Worm (Caenorhabditis elegans) whole organism, early embryonic: ENCODE results near the gene cex-2.

ENCODE experiments used
- ama-1 ChIP-seq: fragments of 150-350 bp; optimal IDR thresholded peaks from 2 replicates; lab custom pipeline; 2014
- ceh-13 ChIP-seq: fragments of 200-800 bp; sonication (Bioruptor generic); optimal IDR thresholded peaks from 2 replicates; lab custom pipeline; 2018; ENCODE audit warnings: mild to moderate bottlenecking, missing genetic modification characterization, missing compliant biosample characterization
- ceh-36 ChIP-seq: sonication (generic microtip); optimal IDR thresholded peaks from 2 replicates; lab custom pipeline; 2016; ENCODE audit warnings: missing genetic modification characterization, inconsistent platforms, missing compliant biosample characterization
- flt-1 ChIP-seq: fragments of 200-800 bp; sonication (Bioruptor generic); IDR thresholded peaks from 2 replicates; pipeline ENCODE4 v1.3.6; 2022; ENCODE audit warnings: missing genetic modification characterization, missing compliant biosample characterization
- tbx-37 ChIP-seq: fragments of 200-800 bp; sonication (Bioruptor generic); conservative IDR thresholded peaks from 2 replicates; pipeline ENCODE4 v1.3.6; 2022; ENCODE audit warnings: missing genetic modification reagents, missing genetic modification characterization, missing compliant biosample characterization

- TF ChIP-seq flt-1 (GFP tag; lab: Robert Waterston, UW) (no peak), ceh-13 (GFP tag; lab: Kevin White, UChicago) (no peak), ama-1 (no peak), ceh-36 (tag; lab: Kevin White, UChicago) (no peak), tbx-37 (GFP tag; lab: Robert Waterston, UW) (no peak)
Measured at ce11 chrII:7863480-7864125, 28.4 kb upstream of the cex-2 start.
